Fruit fly (Drosophila melanogaster) whole organism, embryonic: ENCODE measurements around the gene Teh1.

ENCODE experiments used
- CG10565 ChIP-seq: fragments of 200-800 bp; sonication (Bioruptor generic); optimal IDR thresholded peaks from 3 replicates; lab custom pipeline; 2016; ENCODE audit warnings: missing biosample characterization, mild to moderate bottlenecking, missing genetic modification characterization
- CG32767 ChIP-seq: fragments of 200-800 bp; sonication (Bioruptor generic); IDR thresholded peaks from 2 replicates; pipeline ENCODE4 v1.3.6; 2022; ENCODE audit warnings: missing biosample characterization, missing genetic modification characterization
- CG32772 ChIP-seq: fragments of 200-800 bp; sonication (Bioruptor generic); IDR thresholded peaks from 2 replicates; pipeline ENCODE4 v1.3.6; 2022; ENCODE audit warnings: missing biosample characterization, missing genetic modification characterization
- CG3726 ChIP-seq: fragments of 200-800 bp; sonication (Bioruptor generic); IDR thresholded peaks from 3 replicates; pipeline ENCODE4, ENCODE4 v1.3.6; 2022; ENCODE audit warnings: missing biosample characterization, missing genetic modification characterization
- HHEX ChIP-seq: fragments of 200-800 bp; sonication (Bioruptor generic); optimal IDR thresholded peaks from 3 replicates; lab custom pipeline; 2017; ENCODE audit warnings: missing biosample characterization, mild to moderate bottlenecking, missing genetic modification characterization, missing genetic modification reagents
- HmgD ChIP-seq: fragments of 200-800 bp; sonication (Bioruptor generic); optimal IDR thresholded peaks from 3 replicates; lab custom pipeline; 2016; ENCODE audit warnings: missing biosample characterization, missing genetic modification characterization
- Vsx1 ChIP-seq: fragments of 200-800 bp; sonication (Bioruptor generic); optimal IDR thresholded peaks from 2 replicates; lab custom pipeline; 2017; ENCODE audit warnings: missing biosample characterization, mild to moderate bottlenecking, missing genetic modification characterization, missing genetic modification reagents
- fu2 ChIP-seq: fragments of 200-800 bp; sonication (Bioruptor generic); optimal IDR thresholded peaks from 2 replicates; lab custom pipeline; 2016; ENCODE audit warnings: missing biosample characterization, missing genetic modification characterization
- knrl ChIP-seq: fragments of 200-800 bp; sonication (Bioruptor generic); IDR thresholded peaks from 3 replicates; pipeline ENCODE4 v1.3.6; 2022; ENCODE audit warnings: missing biosample characterization, missing genetic modification characterization; ENCODE audit not compliant: partially characterized antibody
- trh ChIP-seq: fragments of 200-800 bp; sonication (Bioruptor generic); optimal IDR thresholded peaks from 2 replicates; lab custom pipeline; 2016; ENCODE audit warnings: missing biosample characterization, missing genetic modification characterization

DNA sequence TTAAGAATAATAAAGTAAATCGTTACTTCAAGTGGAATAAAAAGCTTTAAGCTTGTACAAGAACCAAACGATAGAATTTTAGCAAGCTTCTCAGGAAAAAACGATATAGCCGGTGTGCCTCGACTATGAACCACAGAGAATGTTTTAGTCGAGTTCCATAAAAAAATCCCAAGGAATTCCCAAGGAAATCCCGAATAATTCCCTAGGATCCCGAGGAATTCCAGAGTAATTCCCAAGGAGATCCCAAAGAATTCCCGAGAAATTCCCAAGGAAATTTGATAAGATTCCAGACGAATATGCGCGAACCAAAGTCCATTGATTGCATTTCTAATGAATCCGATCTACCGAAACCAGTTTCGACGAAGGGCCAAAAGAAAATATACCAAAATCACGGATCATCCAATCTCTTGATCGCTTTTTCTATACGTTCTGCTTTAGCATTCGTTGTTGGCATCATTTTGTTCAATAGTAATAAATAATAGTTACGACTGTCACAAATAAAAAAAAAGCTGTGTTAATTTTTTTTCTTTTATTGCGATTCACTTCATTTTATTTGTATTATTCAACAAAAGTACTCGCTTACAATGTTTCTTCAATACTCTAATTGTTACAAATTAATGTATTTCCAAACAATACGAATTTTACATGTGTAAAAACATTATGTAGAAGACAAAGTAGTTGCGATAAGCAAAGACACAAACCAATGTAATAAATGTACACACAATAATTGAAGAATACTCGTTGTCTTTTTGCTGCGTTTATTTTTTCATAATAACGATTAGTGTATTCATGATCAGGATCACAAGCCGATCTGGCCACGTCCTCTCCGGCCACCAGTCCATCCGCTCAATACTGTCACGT is 848 bp upstream of the Teh1 start:
- TF ChIP-seq fu2 (no peak), CG32772 (no peak), trh (GFP tag; lab: Kevin White, UChicago) (no peak), CG32767 (no peak), HmgD (GFP tag; lab: Kevin White, UChicago) (no peak), knrl (GFP tag; lab: Robert Waterston, UW) (peak; percentile 16; the same call in 1 of the 3 replicates), Vsx1 (GFP tag; lab: Kevin White, UChicago) (no peak), HHEX (GFP tag; lab: Kevin White, UChicago) (no peak), CG10565 (no peak), CG3726 (GFP tag; lab: Robert Waterston, UW) (no peak)
